Fruit fly (Drosophila melanogaster) whole organism, embryonic: ENCODE measurements around the gene CG7377.
A peak's percentile ranks its signal among the peaks of the same experiment; 100 is the strongest.

Experiments
- Bdp1 ChIP-seq: fragments of 200-800 bp; sonication (Bioruptor generic); optimal IDR thresholded peaks from 3 replicates; lab custom pipeline; 2016; ENCODE audit warnings: missing biosample characterization, missing genetic modification characterization
- BtbVII ChIP-seq: fragments of 200-800 bp; sonication (Bioruptor generic); optimal IDR thresholded peaks from 3 replicates; lab custom pipeline; 2017; ENCODE audit warnings: missing biosample characterization, mild to moderate bottlenecking, missing genetic modification characterization
- CG1024 ChIP-seq: fragments of 200-800 bp; sonication (Bioruptor generic); IDR thresholded peaks from 2 replicates; pipeline ENCODE4 v1.3.6; 2022; ENCODE audit warnings: missing biosample characterization, missing genetic modification characterization
- CG10565 ChIP-seq: fragments of 200-800 bp; sonication (Bioruptor generic); optimal IDR thresholded peaks from 3 replicates; lab custom pipeline; 2016; ENCODE audit warnings: missing biosample characterization, mild to moderate bottlenecking, missing genetic modification characterization
- CG11504 ChIP-seq: fragments of 200-800 bp; sonication (Bioruptor generic); optimal IDR thresholded peaks from 3 replicates; lab custom pipeline; 2019; ENCODE audit warnings: missing biosample characterization, mild to moderate bottlenecking, missing genetic modification characterization, moderate library complexity
- CG11696 ChIP-seq: fragments of 200-800 bp; sonication (Bioruptor generic); IDR thresholded peaks from 2 replicates; pipeline ENCODE4 v1.3.6; 2022; ENCODE audit warnings: missing biosample characterization, missing genetic modification characterization
- CG12391 ChIP-seq: fragments of 200-800 bp; sonication (Bioruptor generic); optimal IDR thresholded peaks from 3 replicates; lab custom pipeline; 2018; ENCODE audit warnings: missing biosample characterization, mild to moderate bottlenecking, missing genetic modification characterization, moderate library complexity
- CG13424 ChIP-seq: fragments of 200-800 bp; sonication (Bioruptor generic); optimal IDR thresholded peaks from 2 replicates; lab custom pipeline; 2019; ENCODE audit warnings: missing biosample characterization, mild to moderate bottlenecking, missing genetic modification characterization, moderate library complexity
- CG15696 ChIP-seq: fragments of 200-800 bp; sonication (Bioruptor generic); optimal IDR thresholded peaks from 2 replicates; lab custom pipeline; 2019; ENCODE audit warnings: missing biosample characterization, mild to moderate bottlenecking, missing genetic modification characterization, moderate library complexity
- CG1603 ChIP-seq: fragments of 200-800 bp; sonication (Bioruptor generic); optimal IDR thresholded peaks from 2 replicates; lab custom pipeline; 2019; ENCODE audit warnings: missing biosample characterization, mild to moderate bottlenecking, missing genetic modification characterization, moderate library complexity
- CG16813 ChIP-seq: fragments of 200-800 bp; sonication (Bioruptor generic); IDR thresholded peaks from 3 replicates; pipeline ENCODE4 v1.3.6; 2022; ENCODE audit warnings: missing biosample characterization, missing genetic modification characterization; ENCODE audit not compliant: partially characterized antibody
- CG16863 ChIP-seq: fragments of 200-800 bp; sonication (Bioruptor generic); optimal IDR thresholded peaks from 3 replicates; lab custom pipeline; 2016; ENCODE audit warnings: missing biosample characterization, missing genetic modification characterization
- CG17802 ChIP-seq: fragments of 200-800 bp; sonication (Bioruptor generic); optimal IDR thresholded peaks from 2 replicates; lab custom pipeline; 2018; ENCODE audit warnings: missing biosample characterization, mild to moderate bottlenecking, missing genetic modification characterization, moderate library complexity
- CG17912 ChIP-seq: fragments of 200-800 bp; sonication (Bioruptor generic); optimal IDR thresholded peaks from 2 replicates; lab custom pipeline; 2018; ENCODE audit warnings: missing biosample characterization, mild to moderate bottlenecking, missing genetic modification characterization
- CG18476 ChIP-seq: fragments of 200-800 bp; sonication (Bioruptor generic); optimal IDR thresholded peaks from 2 replicates; lab custom pipeline; 2016; ENCODE audit warnings: missing biosample characterization, mild to moderate bottlenecking, missing genetic modification characterization
- CG2120 ChIP-seq: fragments of 200-800 bp; sonication (Bioruptor generic); optimal IDR thresholded peaks from 3 replicates; lab custom pipeline; 2016; ENCODE audit warnings: missing biosample characterization, missing genetic modification characterization
- CG2678 ChIP-seq: fragments of 200-800 bp; sonication (Bioruptor generic); optimal IDR thresholded peaks from 3 replicates; lab custom pipeline; 2019; ENCODE audit warnings: missing biosample characterization, mild to moderate bottlenecking, missing genetic modification characterization, moderate library complexity
- CG32532 ChIP-seq: fragments of 200-800 bp; sonication (Bioruptor generic); IDR thresholded peaks from 2 replicates; pipeline ENCODE4 v1.3.6; 2022; ENCODE audit warnings: missing biosample characterization, missing genetic modification characterization
- CG3995 ChIP-seq: fragments of 200-800 bp; sonication (Bioruptor generic); optimal IDR thresholded peaks from 3 replicates; lab custom pipeline; 2016; ENCODE audit warnings: missing biosample characterization, missing genetic modification characterization
- CG4328 ChIP-seq: fragments of 200-800 bp; sonication (Bioruptor generic); optimal IDR thresholded peaks from 3 replicates; lab custom pipeline; 2017; ENCODE audit warnings: missing biosample characterization, missing genetic modification reagents, missing genetic modification characterization
- CG6175 ChIP-seq: fragments of 200-800 bp; sonication (Bioruptor generic); IDR thresholded peaks from 3 replicates; pipeline ENCODE4 v1.3.6; 2022; ENCODE audit warnings: missing biosample characterization, missing genetic modification characterization
- CG6272 ChIP-seq: fragments of 200-800 bp; sonication (Bioruptor generic); IDR thresholded peaks from 2 replicates; pipeline ENCODE4 v1.3.6; 2022; ENCODE audit warnings: missing biosample characterization, missing genetic modification characterization
- CG6683 ChIP-seq: fragments of 200-800 bp; sonication (Bioruptor generic); optimal IDR thresholded peaks from 2 replicates; lab custom pipeline; 2017; ENCODE audit warnings: missing biosample characterization, mild to moderate bottlenecking, missing genetic modification characterization, missing genetic modification reagents
- CG7271 ChIP-seq: fragments of 200-800 bp; sonication (Bioruptor generic); optimal IDR thresholded peaks from 2 replicates; lab custom pipeline; 2018; ENCODE audit warnings: missing biosample characterization, mild to moderate bottlenecking, missing genetic modification characterization, moderate library complexity
- CG7987 ChIP-seq: fragments of 200-800 bp; sonication (Bioruptor generic); optimal IDR thresholded peaks from 2 replicates; lab custom pipeline; 2018; ENCODE audit warnings: missing biosample characterization, mild to moderate bottlenecking, missing genetic modification characterization, moderate library complexity
- CG8281 ChIP-seq: fragments of 200-800 bp; sonication (Bioruptor generic); optimal IDR thresholded peaks from 2 replicates; lab custom pipeline; 2018; ENCODE audit warnings: missing biosample characterization, mild to moderate bottlenecking, missing genetic modification characterization, moderate library complexity
- CG9817 ChIP-seq: fragments of 200-800 bp; sonication (Bioruptor generic); optimal IDR thresholded peaks from 2 replicates; lab custom pipeline; 2018; ENCODE audit warnings: missing biosample characterization, mild to moderate bottlenecking, missing genetic modification characterization, moderate library complexity
- Dek ChIP-seq: fragments of 200-800 bp; sonication (Bioruptor generic); optimal IDR thresholded peaks from 3 replicates; lab custom pipeline; 2019; ENCODE audit warnings: missing biosample characterization, mild to moderate bottlenecking, missing genetic modification characterization, moderate library complexity
- GATAe ChIP-seq: fragments of 200-800 bp; sonication (Bioruptor generic); conservative IDR thresholded peaks from 2 replicates; pipeline ENCODE4 v1.3.6; 2022; ENCODE audit warnings: missing biosample characterization, missing genetic modification characterization
- HLH54F ChIP-seq: fragments of 200-800 bp; sonication (Bioruptor generic); optimal IDR thresholded peaks from 3 replicates; lab custom pipeline; 2016; ENCODE audit warnings: missing biosample characterization, missing genetic modification characterization
- Mes4 ChIP-seq: fragments of 200-800 bp; sonication (Bioruptor generic); optimal IDR thresholded peaks from 2 replicates; lab custom pipeline; 2016; ENCODE audit warnings: missing biosample characterization, missing genetic modification characterization
- Oli ChIP-seq: fragments of 200-800 bp; sonication (Bioruptor generic); optimal IDR thresholded peaks from 2 replicates; lab custom pipeline; 2018; ENCODE audit warnings: missing biosample characterization, mild to moderate bottlenecking, missing genetic modification characterization, moderate library complexity
- cg ChIP-seq: fragments of 200-800 bp; sonication (Bioruptor generic); optimal IDR thresholded peaks from 3 replicates; lab custom pipeline; 2019; ENCODE audit warnings: missing biosample characterization, mild to moderate bottlenecking, missing genetic modification characterization, moderate library complexity
- chn ChIP-seq: fragments of 200-800 bp; sonication (Bioruptor generic); optimal IDR thresholded peaks from 2 replicates; lab custom pipeline; 2016; ENCODE audit warnings: missing biosample characterization, missing genetic modification characterization
- crc ChIP-seq: fragments of 200-800 bp; sonication (Bioruptor generic); optimal IDR thresholded peaks from 2 replicates; lab custom pipeline; 2016; ENCODE audit warnings: missing biosample characterization, missing genetic modification characterization
- crol ChIP-seq: fragments of 200-800 bp; sonication (Bioruptor generic); IDR thresholded peaks from 2 replicates; pipeline ENCODE4 v1.3.6; 2022; ENCODE audit warnings: missing biosample characterization, missing genetic modification characterization
- da ChIP-seq: fragments of 200-800 bp; sonication (Bioruptor generic); optimal IDR thresholded peaks from 2 replicates; lab custom pipeline; 2016; ENCODE audit warnings: missing biosample characterization, missing genetic modification characterization
- emc ChIP-seq: fragments of 200-800 bp; sonication (Bioruptor generic); optimal IDR thresholded peaks from 2 replicates; lab custom pipeline; 2016; ENCODE audit warnings: missing biosample characterization, missing genetic modification characterization
- esg ChIP-seq: fragments of 200-800 bp; sonication (Bioruptor generic); conservative IDR thresholded peaks from 2 replicates; pipeline ENCODE4 v1.3.6; 2022; ENCODE audit warnings: missing biosample characterization, missing genetic modification characterization
- grn ChIP-seq: fragments of 200-800 bp; sonication (Bioruptor generic); optimal IDR thresholded peaks from 3 replicates; lab custom pipeline; 2017; ENCODE audit warnings: missing biosample characterization, missing genetic modification characterization
- gt ChIP-seq: fragments of 200-800 bp; sonication (Bioruptor generic); IDR thresholded peaks from 2 replicates; pipeline ENCODE4 v1.3.6; 2022; ENCODE audit warnings: missing biosample characterization, missing genetic modification characterization
- otp ChIP-seq: fragments of 200-800 bp; sonication (Bioruptor generic); IDR thresholded peaks from 3 replicates; pipeline ENCODE4, ENCODE4 v1.3.6; 2022; ENCODE audit warnings: missing biosample characterization, missing genetic modification characterization
- pb ChIP-seq: fragments of 200-800 bp; sonication (Bioruptor generic); optimal IDR thresholded peaks from 3 replicates; lab custom pipeline; 2016; ENCODE audit warnings: missing biosample characterization, missing genetic modification characterization
- pfk ChIP-seq: fragments of 200-800 bp; sonication (Bioruptor generic); optimal IDR thresholded peaks from 2 replicates; lab custom pipeline; 2018; ENCODE audit warnings: missing biosample characterization, mild to moderate bottlenecking, missing genetic modification characterization, moderate library complexity
- pzg ChIP-seq: fragments of 200-800 bp; sonication (Bioruptor generic); optimal IDR thresholded peaks from 3 replicates; lab custom pipeline; 2018; ENCODE audit warnings: missing biosample characterization, mild to moderate bottlenecking, missing genetic modification characterization, moderate library complexity
- repo ChIP-seq: fragments of 200-800 bp; sonication (Bioruptor generic); optimal IDR thresholded peaks from 2 replicates; lab custom pipeline; 2016; ENCODE audit warnings: missing biosample characterization, missing genetic modification characterization
- salm ChIP-seq: fragments of 200-800 bp; sonication (Bioruptor generic); optimal IDR thresholded peaks from 2 replicates; lab custom pipeline; 2018; ENCODE audit warnings: missing biosample characterization, mild to moderate bottlenecking, missing genetic modification characterization
- tup ChIP-seq: fragments of 200-800 bp; sonication (Bioruptor generic); optimal IDR thresholded peaks from 2 replicates; lab custom pipeline; 2016; ENCODE audit warnings: missing biosample characterization, mild to moderate bottlenecking, missing genetic modification characterization, moderate library complexity
- vvl ChIP-seq: fragments of 200-800 bp; sonication (Bioruptor generic); IDR thresholded peaks from 2 replicates; pipeline ENCODE4 v1.3.6; 2022; ENCODE audit warnings: missing biosample characterization, missing genetic modification characterization
- wor ChIP-seq: fragments of 200-800 bp; sonication (Bioruptor generic); IDR thresholded peaks from 2 replicates; pipeline ENCODE4 v1.3.6; 2022; ENCODE audit warnings: missing biosample characterization, missing genetic modification characterization
- yki ChIP-seq: fragments of >200 bp; optimal IDR thresholded peaks from 3 replicates; lab custom pipeline; 2018
- zfh1 ChIP-seq: fragments of 200-800 bp; sonication (Bioruptor generic); IDR thresholded peaks from 3 replicates; pipeline ENCODE4 v1.3.6; 2022; ENCODE audit warnings: missing biosample characterization, missing genetic modification characterization

CG7377 gene

dm6 chr3L:11579919-11580318 is 9.6 kb upstream of the CG7377 start, which contains the start of gene CG43390 (continued):
- TF ChIP-seq CG2120 (GFP tag; lab: Kevin White, UChicago) (peak; percentile 59), CG1024 (no peak), salm (tag; lab: Kevin White, UChicago) (no peak), tup (GFP tag; lab: Kevin White, UChicago) (no peak), CG7987 (peak; percentile 56), CG9817 (tag; lab: Kevin White, UChicago) (peak; percentile 40), GATAe (GFP tag; lab: Robert Waterston, UW) (no peak), da (GFP tag; lab: Kevin White, UChicago) (no peak), pfk (GFP tag; lab: Kevin White, UChicago) (no peak), Dek (peak; percentile 72), zfh1 (no peak), CG32532 (no peak), CG7271 (tag; lab: Kevin White, UChicago) (no peak), CG4328 (no peak), CG15696 (tag; lab: Kevin White, UChicago) (no peak), repo (no peak), yki (lab: Kevin White, UChicago) (no peak), emc (no peak), CG6683 (GFP tag; lab: Kevin White, UChicago) (peak; percentile 7), Bdp1 (GFP tag; lab: Kevin White, UChicago) (no peak), CG6272 (GFP tag; lab: Robert Waterston, UW) (no peak), Mes4 (GFP tag; lab: Kevin White, UChicago) (no peak), pzg (GFP tag; lab: Kevin White, UChicago) (no peak), CG2678 (tag; lab: Kevin White, UChicago) (peak; percentile 83), CG16863 (GFP tag; lab: Kevin White, UChicago) (no peak), chn (no peak), gt (GFP tag; lab: Robert Waterston, UW) (no peak), CG17802 (no peak), grn (peak; percentile 7), CG10565 (GFP tag; lab: Kevin White, UChicago) (no peak), wor (GFP tag; lab: Robert Waterston, UW) (no peak), crol (GFP tag; lab: Robert Waterston, UW) (no peak), CG6175 (GFP tag; lab: Robert Waterston, UW) (no peak), crc (GFP tag; lab: Kevin White, UChicago) (no peak), CG11504 (tag; lab: Kevin White, UChicago) (no peak), Oli (tag; lab: Kevin White, UChicago) (no peak), esg (GFP tag; lab: Robert Waterston, UW) (no peak), otp (GFP tag; lab: Robert Waterston, UW) (no peak), vvl (GFP tag; lab: Robert Waterston, UW) (no peak), cg (GFP tag; lab: Kevin White, UChicago) (no peak), HLH54F (GFP tag; lab: Kevin White, UChicago) (no peak), pb (GFP tag; lab: Kevin White, UChicago) (no peak), CG13424 (tag; lab: Kevin White, UChicago) (peak; percentile 27), CG11696 (0 out of 2 replicates have a peak, but pooled peaks have one; percentile 21), CG12391 (tag; lab: Kevin White, UChicago) (peak; percentile 5), CG8281 (peak; percentile 14), CG16813 (GFP tag; lab: Robert Waterston, UW) (no peak), CG1603 (peak; percentile 41), BtbVII (peak; percentile 83), CG17912 (GFP tag; lab: Kevin White, UChicago) (no peak), CG18476 (no peak), CG3995 (GFP tag; lab: Kevin White, UChicago) (no peak)
